Worm (Caenorhabditis elegans) whole organism, L1 larva: ENCODE results near the gene K01D12.7.
"Not testable (repeated sequence)": the region's sequence is repeated elsewhere in the genome, so short reads cannot be mapped to it uniquely, and the experiment has no call there.

ENCODE experiments used
- C16A3.4 ChIP-seq: fragments of 150-350 bp; optimal IDR thresholded peaks from 2 replicates; lab custom pipeline; 2014; ENCODE audit warnings: missing biosample characterization, missing genetic modification characterization
- C34B4.2 ChIP-seq: sonication (generic microtip); optimal IDR thresholded peaks from 2 replicates; lab custom pipeline; 2017; ENCODE audit warnings: mild to moderate bottlenecking, missing genetic modification characterization, missing compliant biosample characterization
- F16B12.6 ChIP-seq: fragments of 150-350 bp; optimal IDR thresholded peaks from 2 replicates; lab custom pipeline; 2014; ENCODE audit warnings: missing biosample characterization, missing genetic modification characterization
- aha-1 ChIP-seq: fragments of 150-350 bp; optimal IDR thresholded peaks from 2 replicates; lab custom pipeline; 2014; ENCODE audit warnings: missing biosample characterization, missing genetic modification characterization
- alr-1 ChIP-seq: fragments of 200-800 bp; sonication (Bioruptor generic); optimal IDR thresholded peaks from 2 replicates; lab custom pipeline; 2018; ENCODE audit warnings: borderline replicate concordance, mild to moderate bottlenecking, missing genetic modification characterization, missing compliant biosample characterization
- aly-2 ChIP-seq: fragments of 150-350 bp; optimal IDR thresholded peaks from 2 replicates; lab custom pipeline; 2014; ENCODE audit warnings: missing biosample characterization, missing genetic modification characterization
- ama-1 ChIP-seq: fragments of 150-350 bp; optimal IDR thresholded peaks from 2 replicates; lab custom pipeline; 2014
- blmp-1 ChIP-seq: fragments of 150-350 bp; optimal IDR thresholded peaks from 2 replicates; lab custom pipeline; 2014; ENCODE audit warnings: missing biosample characterization, missing genetic modification characterization
- ceh-90 ChIP-seq: sonication (generic microtip); optimal IDR thresholded peaks from 2 replicates; lab custom pipeline; 2016; ENCODE audit warnings: missing genetic modification characterization, missing compliant biosample characterization
- dsc-1 ChIP-seq: sonication (generic microtip); optimal IDR thresholded peaks from 2 replicates; lab custom pipeline; 2016; ENCODE audit warnings: mild to moderate bottlenecking, missing genetic modification characterization, missing compliant biosample characterization
- egl-13 ChIP-seq: sonication (generic microtip); optimal IDR thresholded peaks from 2 replicates; lab custom pipeline; 2016; ENCODE audit warnings: missing genotype, missing genetic modification reagents, missing genetic modification characterization, missing compliant biosample characterization
- egl-27 ChIP-seq, 2 experiments: fragments of 150-350 bp in 1 of 2; sonication (generic microtip); optimal IDR thresholded peaks; 3 replicates each; lab custom pipeline; 2017 to 2018; ENCODE audit warnings: missing biosample characterization in 2 of 2, missing genetic modification characterization in 2 of 2, missing genetic modification reagents in 2 of 2
- elt-2 ChIP-seq: sonication (generic microtip); optimal IDR thresholded peaks from 2 replicates; lab custom pipeline; 2016; ENCODE audit warnings: missing genetic modification characterization, mild to moderate bottlenecking, inconsistent platforms, missing compliant biosample characterization, missing genetic modification reagents
- ets-5 ChIP-seq: fragments of 200-800 bp; sonication (Bioruptor generic); IDR thresholded peaks from 2 replicates; pipeline ENCODE4 v1.3.6; 2022; ENCODE audit warnings: missing genetic modification characterization, missing compliant biosample characterization
- hlh-17 ChIP-seq: fragments of 200-800 bp; sonication (Bioruptor generic); optimal IDR thresholded peaks from 2 replicates; lab custom pipeline; 2018; ENCODE audit warnings: missing genetic modification characterization, mild to moderate bottlenecking, missing compliant biosample characterization, moderate library complexity, borderline replicate concordance
- irx-1 ChIP-seq: sonication (generic microtip); optimal IDR thresholded peaks from 2 replicates; lab custom pipeline; 2016; ENCODE audit warnings: missing genetic modification characterization, missing compliant biosample characterization
- jun-1 ChIP-seq: fragments of 150-350 bp; optimal IDR thresholded peaks from 2 replicates; lab custom pipeline; 2014; ENCODE audit warnings: missing biosample characterization, missing genetic modification reagents, missing genetic modification characterization
- lin-15B ChIP-seq: fragments of 150-350 bp; sonication (generic microtip); optimal IDR thresholded peaks from 3 replicates; lab custom pipeline; 2014; ENCODE audit warnings: missing biosample characterization, missing genetic modification characterization
- lin-39 ChIP-seq: fragments of 150-350 bp; optimal IDR thresholded peaks from 2 replicates; lab custom pipeline; 2014; ENCODE audit warnings: missing biosample characterization, missing genetic modification reagents, missing genetic modification characterization
- lir-3 ChIP-seq: sonication (generic microtip); optimal IDR thresholded peaks from 2 replicates; lab custom pipeline; 2016; ENCODE audit warnings: mild to moderate bottlenecking, missing genetic modification characterization, moderate library complexity, missing compliant biosample characterization; ENCODE audit not compliant: poor library complexity
- mdl-1 ChIP-seq, 2 experiments: fragments of 150-350 bp; optimal IDR thresholded peaks; 2 replicates each; lab custom pipeline; 2014 to 2017; ENCODE audit warnings: missing biosample characterization in 2 of 2, missing genetic modification characterization in 2 of 2, inconsistent platforms in 1 of 2
- mef-2 ChIP-seq: fragments of 150-350 bp; optimal IDR thresholded peaks from 2 replicates; lab custom pipeline; 2014; ENCODE audit warnings: missing biosample characterization, missing genetic modification characterization
- mep-1 ChIP-seq: fragments of 150-350 bp; optimal IDR thresholded peaks from 2 replicates; lab custom pipeline; 2014; ENCODE audit warnings: missing biosample characterization, missing genetic modification characterization
- nhr-12 ChIP-seq: sonication (generic microtip); optimal IDR thresholded peaks from 2 replicates; lab custom pipeline; 2017; ENCODE audit warnings: missing biosample characterization, missing genetic modification characterization
- nhr-71 ChIP-seq: sonication (generic microtip); optimal IDR thresholded peaks from 2 replicates; lab custom pipeline; 2016; ENCODE audit warnings: mild to moderate bottlenecking, missing genetic modification characterization, moderate library complexity, missing compliant biosample characterization
- nhr-77 ChIP-seq: fragments of 150-350 bp; optimal IDR thresholded peaks from 2 replicates; lab custom pipeline; 2014; ENCODE audit warnings: missing biosample characterization, missing genetic modification characterization
- nhr-90 ChIP-seq: sonication (generic microtip); optimal IDR thresholded peaks from 2 replicates; lab custom pipeline; 2016; ENCODE audit warnings: mild to moderate bottlenecking, missing genetic modification characterization, missing compliant biosample characterization; ENCODE audit not compliant: poor library complexity
- rnt-1 ChIP-seq: sonication (generic microtip); optimal IDR thresholded peaks from 2 replicates; lab custom pipeline; 2016; ENCODE audit warnings: mild to moderate bottlenecking, missing genetic modification characterization, moderate library complexity, missing compliant biosample characterization
- sox-4 ChIP-seq: sonication (generic microtip); optimal IDR thresholded peaks from 2 replicates; lab custom pipeline; 2016; ENCODE audit warnings: missing genetic modification characterization, missing compliant biosample characterization
- sup-37 ChIP-seq: fragments of 200-800 bp; sonication (Bioruptor generic); optimal IDR thresholded peaks from 2 replicates; lab custom pipeline; 2018; ENCODE audit warnings: mild to moderate bottlenecking, missing genetic modification characterization, missing compliant biosample characterization
- swsn-7 ChIP-seq: sonication (generic microtip); optimal IDR thresholded peaks from 2 replicates; lab custom pipeline; 2016; ENCODE audit warnings: missing genetic modification characterization, missing compliant biosample characterization
- tlp-1 ChIP-seq: fragments of 150-350 bp; optimal IDR thresholded peaks from 2 replicates; lab custom pipeline; 2014; ENCODE audit warnings: missing biosample characterization, missing genetic modification characterization
- unc-30 ChIP-seq: sonication (generic microtip); optimal IDR thresholded peaks from 2 replicates; lab custom pipeline; 2017; ENCODE audit warnings: missing biosample characterization, missing genetic modification characterization
- unc-86 ChIP-seq: sonication (generic microtip); optimal IDR thresholded peaks from 2 replicates; lab custom pipeline; 2016; ENCODE audit warnings: missing genetic modification characterization, missing compliant biosample characterization
- xbp-1 ChIP-seq: sonication (generic microtip); optimal IDR thresholded peaks from 2 replicates; lab custom pipeline; 2016; ENCODE audit warnings: missing genetic modification characterization, missing compliant biosample characterization
- zag-1 ChIP-seq: fragments of 150-350 bp; optimal IDR thresholded peaks from 2 replicates; lab custom pipeline; 2014; ENCODE audit warnings: missing biosample characterization, missing genetic modification characterization

K01D12.7 gene

ce11 chrV:12386154-12386553 is 15.1 kb downstream of the K01D12.7 start, which contains the start of gene K01D12.15:
TSS of gene K01D12.15 (plus strand) at chrV:12386454.
- no peak for TF ChIP-seq mep-1 (tag; lab: Kevin White, UChicago)
- no peak for TF ChIP-seq C16A3.4 (tag; lab: Kevin White, UChicago)
- no peak for TF ChIP-seq zag-1 (tag; lab: Kevin White, UChicago)

ce11 chrV:12377256-12377655 is 24.0 kb downstream of the K01D12.7 start, which contains the start of gene K01D12.1:
TSS of gene K01D12.1 (plus strand) at chrV:12377556.
- no peak for TF ChIP-seq tlp-1 (tag; lab: Kevin White, UChicago)
- no peak for TF ChIP-seq blmp-1
- TF ChIP-seq irx-1: no peak
- no peak for TF ChIP-seq nhr-90
- TF ChIP-seq aha-1 (tag; lab: Kevin White, UChicago): no peak
- no peak for TF ChIP-seq lin-39 (tag; lab: Kevin White, UChicago)
- TF ChIP-seq lin-15B: no peak
- no peak for TF ChIP-seq ceh-90 (tag; lab: Kevin White, UChicago)
- no peak for TF ChIP-seq jun-1 (tag; lab: Kevin White, UChicago)
- no peak for TF ChIP-seq sox-4 (tag; lab: Kevin White, UChicago)
- no peak for TF ChIP-seq nhr-12 (tag; lab: Kevin White, UChicago)
- TF ChIP-seq nhr-77 (tag; lab: Kevin White, UChicago): no peak
- no peak for TF ChIP-seq ets-5 (GFP tag; lab: Robert Waterston, UW)
- no peak for TF ChIP-seq F16B12.6 (tag; lab: Kevin White, UChicago)
- TF ChIP-seq hlh-17 (GFP tag; lab: Kevin White, UChicago): no peak

- not testable (repeated sequence) for TF ChIP-seq aly-2, nhr-71, mef-2 (tag; lab: Kevin White, UChicago)
Measured at ce11 chrV:12374252-12374651, 27.0 kb downstream of the K01D12.7 start, which contains the start of gene F23H12.10. TSS of gene F23H12.10 (minus strand) at chrV:12374263.

- TF ChIP-seq swsn-7 (tag; lab: Kevin White, UChicago) (no peak), dsc-1 (tag; lab: Kevin White, UChicago) (no peak), irx-1 (no peak), unc-30 (tag; lab: Kevin White, UChicago) (no peak), rnt-1 (tag; lab: Kevin White, UChicago) (no peak), alr-1 (tag; lab: Kevin White, UChicago) (no peak), ama-1 (lab: Kevin White, UChicago) (no peak), lir-3 (tag; lab: Kevin White, UChicago) (no peak), aly-2 (tag; lab: Kevin White, UChicago) (no peak), zag-1 (tag; lab: Kevin White, UChicago) (no peak), mdl-1 (tag; optimal IDR thresholded peaks at IDR 0.05; lab: Kevin White, UChicago) (no peak), elt-2 (tag; lab: Kevin White, UChicago) (no peak), egl-13 (tag; lab: Kevin White, UChicago) (no peak), unc-86 (tag; lab: Kevin White, UChicago) (no peak), sup-37 (GFP tag; lab: Kevin White, UChicago) (no peak), xbp-1 (tag; lab: Kevin White, UChicago) (no peak), C34B4.2 (tag; lab: Kevin White, UChicago) (no peak), jun-1 (tag; lab: Kevin White, UChicago) (no peak), F16B12.6 (tag; lab: Kevin White, UChicago) (no peak), egl-27 (tag; optimal IDR thresholded peaks at IDR 0.05; lab: Kevin White, UChicago) (no peak)
Measured at ce11 chrV:12371386-12371785, 29.9 kb downstream of the K01D12.7 start, which contains the start of gene F23H12.7. TSS of gene F23H12.7 (plus strand) at chrV:12371686.
